Fruit fly (Drosophila melanogaster) whole organism, embryonic: Measurements from ENCODE around the gene Hrs.

Experiments
- Bgb ChIP-seq: fragments of 200-800 bp; sonication (Bioruptor generic); IDR thresholded peaks from 2 replicates; pipeline ENCODE4 v1.3.6; 2022; ENCODE audit warnings: missing biosample characterization, missing genetic modification characterization; ENCODE audit not compliant: partially characterized antibody
- Bteb2 ChIP-seq: fragments of 200-800 bp; sonication (Bioruptor generic); optimal IDR thresholded peaks from 2 replicates; lab custom pipeline; 2016; ENCODE audit warnings: missing biosample characterization, missing genetic modification characterization
- C15 ChIP-seq: fragments of 200-800 bp; sonication (Bioruptor generic); IDR thresholded peaks from 3 replicates; pipeline ENCODE4 v1.3.6; 2022; ENCODE audit warnings: missing biosample characterization, missing genetic modification characterization
- CG10274 ChIP-seq: fragments of 200-800 bp; sonication (Bioruptor generic); optimal IDR thresholded peaks from 3 replicates; lab custom pipeline; 2017; ENCODE audit warnings: missing biosample characterization, mild to moderate bottlenecking, missing genetic modification characterization
- CG10462 ChIP-seq: fragments of 200-800 bp; sonication (Bioruptor generic); optimal IDR thresholded peaks from 2 replicates; lab custom pipeline; 2016; ENCODE audit warnings: missing biosample characterization, missing genetic modification characterization
- CG11085 ChIP-seq: fragments of 200-800 bp; sonication (Bioruptor generic); IDR thresholded peaks from 2 replicates; pipeline ENCODE4 v1.3.6; 2022; ENCODE audit warnings: missing biosample characterization, missing genetic modification characterization
- CG11696 ChIP-seq: fragments of 200-800 bp; sonication (Bioruptor generic); IDR thresholded peaks from 2 replicates; pipeline ENCODE4 v1.3.6; 2022; ENCODE audit warnings: missing biosample characterization, missing genetic modification characterization
- CG12391 ChIP-seq: fragments of 200-800 bp; sonication (Bioruptor generic); optimal IDR thresholded peaks from 3 replicates; lab custom pipeline; 2018; ENCODE audit warnings: missing biosample characterization, mild to moderate bottlenecking, missing genetic modification characterization, moderate library complexity
- CG14667 ChIP-seq: fragments of 200-800 bp; sonication (Bioruptor generic); IDR thresholded peaks from 2 replicates; pipeline ENCODE4 v1.3.6; 2022; ENCODE audit warnings: missing biosample characterization, missing genetic modification characterization
- CG17361 ChIP-seq: fragments of 200-800 bp; sonication (Bioruptor generic); IDR thresholded peaks from 3 replicates; pipeline ENCODE4 v1.3.6; 2022; ENCODE audit warnings: missing biosample characterization, missing genetic modification characterization
- CG1792 ChIP-seq: fragments of 200-800 bp; sonication (Bioruptor generic); optimal IDR thresholded peaks from 2 replicates; lab custom pipeline; 2016; ENCODE audit warnings: missing biosample characterization, missing genetic modification characterization
- CG1832 ChIP-seq: fragments of 200-800 bp; sonication (Bioruptor generic); optimal IDR thresholded peaks from 2 replicates; lab custom pipeline; 2017; ENCODE audit warnings: missing biosample characterization, mild to moderate bottlenecking, missing genetic modification characterization, inconsistent platforms
- CG2875 ChIP-seq: fragments of 200-800 bp; sonication (Bioruptor generic); optimal IDR thresholded peaks from 2 replicates; lab custom pipeline; 2017; ENCODE audit warnings: missing biosample characterization, mild to moderate bottlenecking, missing genetic modification characterization, missing genetic modification reagents
- CG33557 ChIP-seq: fragments of 200-800 bp; sonication (Bioruptor generic); optimal IDR thresholded peaks from 2 replicates; lab custom pipeline; 2019; ENCODE audit warnings: missing biosample characterization, mild to moderate bottlenecking, missing genetic modification characterization, moderate library complexity
- CG4617 ChIP-seq: fragments of 200-800 bp; sonication (Bioruptor generic); optimal IDR thresholded peaks from 3 replicates; lab custom pipeline; 2016; ENCODE audit warnings: missing biosample characterization, missing genetic modification characterization, borderline replicate concordance
- CG6654 ChIP-seq: fragments of 200-800 bp; sonication (Bioruptor generic); optimal IDR thresholded peaks from 2 replicates; lab custom pipeline; 2017; ENCODE audit warnings: missing biosample characterization, mild to moderate bottlenecking, missing genetic modification characterization
- CG9797 ChIP-seq: fragments of 200-800 bp; sonication (Bioruptor generic); optimal IDR thresholded peaks from 3 replicates; lab custom pipeline; 2018; ENCODE audit warnings: missing biosample characterization, mild to moderate bottlenecking, missing genetic modification characterization
- D19A ChIP-seq: fragments of 200-800 bp; optimal IDR thresholded peaks from 3 replicates; lab custom pipeline; 2019; ENCODE audit warnings: missing biosample characterization, mild to moderate bottlenecking, missing genetic modification characterization, moderate library complexity
- Dip2 ChIP-seq: fragments of 200-800 bp; sonication (Bioruptor generic); IDR thresholded peaks from 2 replicates; pipeline ENCODE4 v1.3.6; 2022; ENCODE audit warnings: missing biosample characterization, missing genetic modification characterization
- GATAe ChIP-seq: fragments of 200-800 bp; sonication (Bioruptor generic); conservative IDR thresholded peaks from 2 replicates; pipeline ENCODE4 v1.3.6; 2022; ENCODE audit warnings: missing biosample characterization, missing genetic modification characterization
- H2.0 ChIP-seq: fragments of 200-800 bp; sonication (Bioruptor generic); IDR thresholded peaks from 2 replicates; pipeline ENCODE4 v1.3.6; 2022; ENCODE audit warnings: missing biosample characterization, missing genetic modification characterization
- HLH4C ChIP-seq: fragments of 200-800 bp; sonication (Bioruptor generic); IDR thresholded peaks from 3 replicates; pipeline ENCODE4 v1.3.6; 2022; ENCODE audit warnings: missing biosample characterization, missing genetic modification characterization; ENCODE audit not compliant: partially characterized antibody
- MTF-1 ChIP-seq: fragments of 200-800 bp; sonication (Bioruptor generic); optimal IDR thresholded peaks from 2 replicates; lab custom pipeline; 2018; ENCODE audit warnings: missing biosample characterization, mild to moderate bottlenecking, missing genetic modification characterization, borderline replicate concordance
- Myb ChIP-seq: fragments of 200-800 bp; sonication (Bioruptor generic); optimal IDR thresholded peaks from 2 replicates; lab custom pipeline; 2016; ENCODE audit warnings: missing biosample characterization, missing genetic modification characterization
- Nf-YB ChIP-seq: fragments of 200-800 bp; sonication (Bioruptor generic); optimal IDR thresholded peaks from 3 replicates; lab custom pipeline; 2019; ENCODE audit warnings: missing biosample characterization, mild to moderate bottlenecking, missing genetic modification characterization, moderate library complexity
- Nf-YC ChIP-seq: fragments of 200-800 bp; optimal IDR thresholded peaks from 3 replicates; lab custom pipeline; 2019; ENCODE audit warnings: missing biosample characterization, mild to moderate bottlenecking, missing genetic modification characterization, moderate library complexity
- NfI ChIP-seq: fragments of 200-800 bp; sonication (Bioruptor generic); optimal IDR thresholded peaks from 3 replicates; lab custom pipeline; 2018; ENCODE audit warnings: missing biosample characterization, mild to moderate bottlenecking, missing genetic modification characterization, moderate library complexity
- Pdp1 ChIP-seq, 2 experiments: fragments of 200-800 bp; sonication (Bioruptor generic); optimal IDR thresholded peaks; 3 replicates each; lab custom pipeline; 2016; ENCODE audit warnings: missing biosample characterization in 2 of 2, missing genetic modification characterization in 2 of 2, mild to moderate bottlenecking in 1 of 2, moderate library complexity in 1 of 2
- Ptx1 ChIP-seq: fragments of 200-800 bp; sonication (Bioruptor generic); IDR thresholded peaks from 2 replicates; pipeline ENCODE4 v1.3.6; 2022; ENCODE audit warnings: missing biosample characterization, missing genetic modification characterization
- Scr ChIP-seq: fragments of 200-800 bp; sonication (Bioruptor generic); IDR thresholded peaks from 2 replicates; pipeline ENCODE4 v1.3.6; 2022; ENCODE audit warnings: missing biosample characterization, missing genetic modification characterization; ENCODE audit not compliant: partially characterized antibody
- Sox100B ChIP-seq: fragments of 200-800 bp; sonication (Bioruptor generic); optimal IDR thresholded peaks from 3 replicates; lab custom pipeline; 2018; ENCODE audit warnings: missing biosample characterization, mild to moderate bottlenecking, missing genetic modification characterization
- al ChIP-seq: fragments of 200-800 bp; sonication (Bioruptor generic); IDR thresholded peaks from 2 replicates; pipeline ENCODE4 v1.3.6; 2022; ENCODE audit warnings: missing biosample characterization, missing genetic modification characterization
- aop ChIP-seq: fragments of 200-800 bp; sonication (Bioruptor generic); IDR thresholded peaks from 2 replicates; pipeline ENCODE4 v1.3.6; 2022; ENCODE audit warnings: missing biosample characterization, missing genetic modification characterization
- crc ChIP-seq: fragments of 200-800 bp; sonication (Bioruptor generic); optimal IDR thresholded peaks from 2 replicates; lab custom pipeline; 2016; ENCODE audit warnings: missing biosample characterization, missing genetic modification characterization
- dmrt11E ChIP-seq: fragments of 200-800 bp; sonication (Bioruptor generic); optimal IDR thresholded peaks from 3 replicates; lab custom pipeline; 2018; ENCODE audit warnings: missing biosample characterization, mild to moderate bottlenecking, missing genetic modification characterization, moderate library complexity
- ham ChIP-seq: fragments of 200-800 bp; sonication (Bioruptor generic); IDR thresholded peaks from 2 replicates; pipeline ENCODE4 v1.3.6; 2022; ENCODE audit warnings: missing biosample characterization, missing genetic modification characterization
- hb ChIP-seq: fragments of 200-800 bp; sonication (Bioruptor generic); IDR thresholded peaks from 3 replicates; pipeline ENCODE4 v1.3.6; 2022; ENCODE audit warnings: missing biosample characterization, missing genetic modification characterization; ENCODE audit not compliant: partially characterized antibody
- hkb ChIP-seq, 2 experiments: fragments of 200-800 bp in 1 of 2; fragments of >200 bp in 1 of 2; sonication (Bioruptor generic) in 1 of 2; IDR thresholded peaks in 1 of 2; optimal IDR thresholded peaks in 1 of 2; 2 replicates each; pipeline versions ENCODE4 v1.3.6 to Lab custom; 2017 to 2022; ENCODE audit warnings: missing biosample characterization in 1 of 2, missing genetic modification characterization in 1 of 2
- klu ChIP-seq: fragments of 200-800 bp; sonication (Bioruptor generic); IDR thresholded peaks from 2 replicates; pipeline ENCODE4 v1.3.6; 2022; ENCODE audit warnings: missing biosample characterization, missing genetic modification characterization
- lilli ChIP-seq: fragments of 200-800 bp; sonication (Bioruptor generic); optimal IDR thresholded peaks from 3 replicates; lab custom pipeline; 2016; ENCODE audit warnings: missing biosample characterization, missing genetic modification characterization
- mam ChIP-seq: fragments of 200-800 bp; sonication (Bioruptor generic); optimal IDR thresholded peaks from 3 replicates; lab custom pipeline; 2016; ENCODE audit warnings: missing biosample characterization, missing genetic modification characterization
- mirr ChIP-seq: fragments of 200-800 bp; sonication (Bioruptor generic); optimal IDR thresholded peaks from 3 replicates; lab custom pipeline; 2018; ENCODE audit warnings: missing biosample characterization, mild to moderate bottlenecking, missing genetic modification characterization
- oc ChIP-seq: fragments of 200-800 bp; sonication (Bioruptor generic); optimal IDR thresholded peaks from 2 replicates; lab custom pipeline; 2018; ENCODE audit warnings: missing biosample characterization, mild to moderate bottlenecking, missing genetic modification characterization, moderate library complexity
- pros ChIP-seq: fragments of 200-800 bp; sonication (Bioruptor generic); optimal IDR thresholded peaks from 3 replicates; lab custom pipeline; 2019; ENCODE audit warnings: missing biosample characterization, mild to moderate bottlenecking, missing genetic modification characterization, moderate library complexity
- sens-2 ChIP-seq: fragments of 200-800 bp; sonication (Bioruptor generic); IDR thresholded peaks from 2 replicates; pipeline ENCODE4 v1.3.6; 2022; ENCODE audit warnings: missing biosample characterization, missing genetic modification characterization
- shn ChIP-seq: fragments of 200-800 bp; sonication (Bioruptor generic); optimal IDR thresholded peaks from 3 replicates; lab custom pipeline; 2016; ENCODE audit warnings: missing biosample characterization, missing genetic modification characterization
- tna ChIP-seq: fragments of 200-800 bp; sonication (Bioruptor generic); IDR thresholded peaks from 2 replicates; pipeline ENCODE4 v1.3.6; 2022; ENCODE audit warnings: missing biosample characterization, missing genetic modification characterization; ENCODE audit not compliant: partially characterized antibody
- unc-4 ChIP-seq: fragments of 200-800 bp; sonication (Bioruptor generic); IDR thresholded peaks from 2 replicates; pipeline ENCODE4 v1.3.6; 2022; ENCODE audit warnings: missing biosample characterization, missing genetic modification characterization; ENCODE audit not compliant: partially characterized antibody

Gene Hrs

dm6 chr2L:2731370-2732138 is 8.2 kb upstream of the Hrs start (continued):
- TF ChIP-seq Bgb (GFP tag; lab: Robert Waterston, UW) (no peak), hkb (optimal IDR thresholded peaks at IDR 0.05; lab: Kevin White, UChicago) (no peak), hkb (GFP tag; IDR thresholded peaks at IDR 0.05; lab: Robert Waterston, UW) (0 out of 2 replicates have a peak, but pooled peaks have one; percentile 23), GATAe (GFP tag; lab: Robert Waterston, UW) (no peak), Scr (no peak), Ptx1 (peak; percentile 43), unc-4 (GFP tag; lab: Robert Waterston, UW) (no peak), CG4617 (GFP tag; lab: Kevin White, UChicago) (no peak), Pdp1 (GFP tag; optimal IDR thresholded peaks at IDR 0.05; lab: Kevin White, UChicago) (peak in 1 of 2 experiments; percentile 68), mam (GFP tag; lab: Kevin White, UChicago) (peak; percentile 14), Bteb2 (GFP tag; lab: Kevin White, UChicago) (no peak), HLH4C (GFP tag; lab: Robert Waterston, UW) (no peak), Sox100B (GFP tag; lab: Kevin White, UChicago) (peak; percentile 33), tna (GFP tag; lab: Robert Waterston, UW) (no peak), lilli (GFP tag; lab: Kevin White, UChicago) (peak; percentile 20), CG2875 (no peak), dmrt11E (tag; lab: Kevin White, UChicago) (no peak), shn (GFP tag; lab: Kevin White, UChicago) (no peak), CG11085 (GFP tag; lab: Robert Waterston, UW) (no peak), oc (tag; lab: Kevin White, UChicago) (no peak), Myb (no peak), CG11696 (GFP tag; lab: Robert Waterston, UW) (no peak), CG10274 (no peak), ham (GFP tag; lab: Robert Waterston, UW) (no peak), D19A (no peak), C15 (GFP tag; lab: Robert Waterston, UW) (no peak), CG9797 (no peak), crc (no peak), CG12391 (tag; lab: Kevin White, UChicago) (peak; percentile 29), H2.0 (GFP tag; lab: Robert Waterston, UW) (no peak), MTF-1 (GFP tag; lab: Kevin White, UChicago) (no peak), Nf-YB (GFP tag; lab: Kevin White, UChicago) (no peak), CG6654 (GFP tag; lab: Kevin White, UChicago) (no peak), sens-2 (peak; percentile 27; the same call in 1 of the 2 replicates), klu (GFP tag; lab: Robert Waterston, UW) (peak; percentile 18; the same call in 1 of the 2 replicates), CG14667 (GFP tag; lab: Robert Waterston, UW) (peak; percentile 55; the same call in 1 of the 2 replicates), CG1832 (no peak), hb (GFP tag; lab: Robert Waterston, UW) (no peak), NfI (GFP tag; lab: Kevin White, UChicago) (no peak), Dip2 (GFP tag; lab: Robert Waterston, UW) (no peak), CG1792 (GFP tag; lab: Kevin White, UChicago) (no peak), CG17361 (GFP tag; lab: Robert Waterston, UW) (no peak), CG10462 (GFP tag; lab: Kevin White, UChicago) (no peak), pros (GFP tag; lab: Kevin White, UChicago) (no peak), aop (no peak), mirr (GFP tag; lab: Kevin White, UChicago) (no peak), CG33557 (no peak), Nf-YC (no peak), al (GFP tag; lab: Robert Waterston, UW) (no peak)
